Fruit fly (Drosophila melanogaster): Measurements from ENCODE around the gene CG15385.
A peak's percentile ranks its signal among the peaks of the same experiment; 100 is the strongest.

DNA sequence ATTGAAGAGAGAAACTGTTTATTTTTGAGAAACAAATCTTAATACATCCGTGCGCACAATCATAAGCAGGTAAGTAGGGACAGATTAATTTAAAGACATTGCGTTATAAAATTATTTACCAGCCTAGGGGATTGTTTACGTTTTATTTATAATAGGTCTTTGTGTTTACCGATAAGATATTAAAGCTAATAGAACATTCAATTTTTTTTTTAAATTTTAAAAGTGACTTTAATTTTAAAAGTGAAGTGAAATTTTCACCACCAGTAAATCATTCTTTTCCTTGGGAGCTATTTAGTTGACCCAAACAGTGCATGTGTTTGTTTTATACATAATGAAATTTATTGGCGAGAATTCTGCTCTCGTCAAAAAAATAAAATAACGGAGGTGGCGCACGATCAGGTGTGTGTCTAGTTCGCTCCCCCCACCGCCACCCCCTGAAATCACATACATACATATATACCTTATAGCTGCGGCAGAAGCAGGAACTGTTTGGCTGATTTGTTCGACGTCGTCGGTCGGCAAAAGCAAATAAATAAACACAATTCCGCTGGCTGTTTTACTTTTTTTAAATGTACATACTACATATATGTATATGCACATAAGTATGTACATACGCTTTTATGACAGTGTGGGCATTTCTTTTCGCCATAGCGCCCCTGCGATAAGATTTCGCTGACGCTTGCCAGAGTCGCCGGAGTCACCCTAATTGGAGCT lies 36.3 kb downstream of the CG15385 start:
- TF ChIP-seq CG15073 (GFP tag; optimal IDR thresholded peaks at IDR 0.05) (no peak), CG2712 (tag; optimal IDR thresholded peaks at IDR 0.05) (peak; percentile 53), gem (tag; optimal IDR thresholded peaks at IDR 0.05) (peak; percentile 79), vfl (GFP tag; optimal IDR thresholded peaks at IDR 0.05) (no peak), nerfin-1 (tag; optimal IDR thresholded peaks at IDR 0.05) (peak; percentile 8), usp (GFP tag; optimal IDR thresholded peaks at IDR 0.05) (no peak), tna (GFP tag; IDR thresholded peaks at IDR 0.05; ENCODE audit: partially characterized antibody) (no peak), CG8281 (tag; optimal IDR thresholded peaks at IDR 0.05) (peak; percentile 17)
